Worm (Caenorhabditis elegans): ENCODE results near the gene F08C6.18.

ce11 chrX:7578308-7578707 lies 4.9 kb upstream of the F08C6.18 start:
- TF ChIP-seq ama-1 (optimal IDR thresholded peaks at IDR 0.05) = no peak
- no peak for TF ChIP-seq ztf-11 (tag; optimal IDR thresholded peaks at IDR 0.05)
- TF ChIP-seq unc-62 (GFP tag; optimal IDR thresholded peaks at IDR 0.05) = no peak
- no peak for TF ChIP-seq hlh-17 (GFP tag; optimal IDR thresholded peaks at IDR 0.05; ENCODE audit: borderline replicate concordance)
- no peak for TF ChIP-seq vab-15 (tag; optimal IDR thresholded peaks at IDR 0.05)
- no peak for TF ChIP-seq irx-1 (tag; optimal IDR thresholded peaks at IDR 0.05)
- no peak for TF ChIP-seq lsy-2 (tag; optimal IDR thresholded peaks at IDR 0.05)
- TF ChIP-seq nhr-76 (tag; optimal IDR thresholded peaks at IDR 0.05) = no peak
- no peak for TF ChIP-seq ceh-90 (tag; optimal IDR thresholded peaks at IDR 0.05)
- no peak for TF ChIP-seq nhr-77 (tag; optimal IDR thresholded peaks at IDR 0.05)
- no peak for TF ChIP-seq mdl-1 (tag; optimal IDR thresholded peaks at IDR 0.05)
- TF ChIP-seq aly-2 (tag; optimal IDR thresholded peaks at IDR 0.05) = no peak
